Fruit fly (Drosophila melanogaster) whole organism, larva: ENCODE data around the gene spidey.
A peak's percentile ranks its signal among the peaks of the same experiment; 100 is the strongest.

Experiments
- noc ChIP-seq: fragments of 200-800 bp; sonication (Bioruptor generic); optimal IDR thresholded peaks from 3 replicates; lab custom pipeline; 2019; ENCODE audit warnings: missing biosample characterization, mild to moderate bottlenecking, missing genetic modification characterization, moderate library complexity

The spidey gene

DNA sequence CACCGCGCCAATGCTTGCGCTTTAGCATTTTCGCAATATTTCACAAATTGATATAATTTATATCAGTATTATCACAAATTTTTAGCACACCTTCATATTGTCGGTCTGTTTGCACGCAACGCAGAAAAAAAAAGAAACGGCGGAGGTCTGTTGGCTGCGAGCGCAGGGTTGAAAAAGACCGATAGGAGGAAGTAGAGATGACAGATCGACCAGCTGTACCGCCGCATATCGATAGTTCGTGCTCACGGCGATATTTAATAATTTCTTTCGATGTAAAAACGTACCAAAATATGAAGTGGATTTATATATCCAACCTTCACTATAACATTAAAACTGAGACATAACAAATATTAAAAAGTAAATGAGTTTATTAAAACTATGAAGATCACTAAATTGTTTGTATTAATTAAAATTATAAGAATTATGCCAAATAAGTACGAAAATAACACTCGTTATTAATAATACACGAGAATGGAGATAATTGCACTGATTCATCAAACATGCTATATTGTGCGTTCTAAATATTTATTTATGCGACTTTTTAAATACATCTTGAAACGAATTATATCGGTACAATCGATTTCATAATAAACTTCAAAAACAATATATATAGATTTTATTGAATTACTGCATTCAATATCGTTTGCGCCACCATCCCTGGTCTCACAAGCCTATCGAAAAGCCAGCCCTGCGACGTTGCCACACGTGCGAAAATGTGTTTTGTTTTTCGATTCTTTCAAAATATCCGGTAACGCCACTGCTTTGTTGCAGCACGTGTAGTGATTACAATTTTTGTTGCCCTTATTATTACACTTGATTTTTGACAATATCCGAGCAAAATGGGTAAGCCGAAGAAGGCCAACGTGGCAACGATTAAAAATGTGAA, 7.3 kb upstream of the spidey start, which contains the start of the genes RpS6 and bys:
Gene RpS6 (minus strand): TSS at position 179 of the 886 bp plus-strand sequence.
Gene bys (plus strand): TSS at position 728 of the 886 bp plus-strand sequence.
- peak; percentile 17 for TF ChIP-seq noc (tag; lab: Kevin White, UChicago)

- no peak for TF ChIP-seq noc (tag; lab: Kevin White, UChicago)
Measured at dm6 chrX:7909069-7909389, 298 bp downstream of the spidey start.

DNA sequence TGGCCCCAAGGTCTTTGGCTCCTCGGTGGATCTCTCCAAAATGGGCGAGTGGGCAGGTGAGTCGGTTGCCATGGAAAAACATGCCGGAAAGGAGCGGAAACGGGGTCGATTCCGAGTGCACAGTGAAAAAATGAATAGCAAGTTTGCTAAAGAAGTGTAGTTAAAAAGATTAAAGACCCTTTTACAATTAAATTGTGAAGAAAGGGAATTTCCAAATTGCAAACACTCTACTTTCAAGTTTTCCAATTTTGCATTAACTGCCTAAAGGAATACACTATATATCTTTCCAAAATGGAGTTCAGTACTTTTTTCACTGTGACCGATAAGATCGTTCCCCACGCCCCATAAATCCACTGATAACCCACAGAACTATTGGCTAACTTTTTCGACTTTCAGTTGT, 751 bp downstream of the spidey start:
- no peak for TF ChIP-seq noc (tag; lab: Kevin White, UChicago)

DNA sequence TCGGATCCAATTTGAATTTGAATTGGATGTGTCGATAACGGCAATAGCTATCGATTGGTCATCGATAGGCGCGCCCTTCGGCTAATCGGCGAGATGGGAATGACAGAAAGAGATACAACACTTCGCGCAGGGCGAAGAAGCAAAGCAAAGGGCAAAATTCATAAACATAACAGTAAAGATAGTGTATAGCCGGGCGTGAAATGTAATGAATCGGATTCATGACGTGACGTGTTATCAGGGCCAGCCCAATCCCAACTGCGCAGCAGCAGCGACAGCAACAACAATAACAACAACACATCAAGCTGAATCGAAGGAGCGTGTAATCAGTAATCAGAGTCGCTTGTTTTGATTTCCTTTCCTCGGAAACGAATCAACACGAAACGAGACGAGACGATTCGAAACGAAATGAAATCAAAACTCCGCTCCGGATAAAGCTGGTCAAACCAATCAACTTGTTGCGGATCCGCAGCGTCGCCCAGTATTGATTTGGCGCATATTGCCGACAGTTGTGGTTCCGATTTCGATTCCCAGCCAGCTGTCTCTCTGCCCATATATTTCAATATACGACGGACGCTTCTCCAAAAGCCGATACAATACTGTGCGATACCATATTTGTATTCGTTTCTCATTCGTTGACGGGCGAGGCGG, 3.4 kb downstream of the spidey start, which contains the start of gene snz:
Gene snz (plus strand): TSS at position 107 of the 648 bp plus-strand sequence.
- no peak for TF ChIP-seq noc (tag; lab: Kevin White, UChicago)

DNA sequence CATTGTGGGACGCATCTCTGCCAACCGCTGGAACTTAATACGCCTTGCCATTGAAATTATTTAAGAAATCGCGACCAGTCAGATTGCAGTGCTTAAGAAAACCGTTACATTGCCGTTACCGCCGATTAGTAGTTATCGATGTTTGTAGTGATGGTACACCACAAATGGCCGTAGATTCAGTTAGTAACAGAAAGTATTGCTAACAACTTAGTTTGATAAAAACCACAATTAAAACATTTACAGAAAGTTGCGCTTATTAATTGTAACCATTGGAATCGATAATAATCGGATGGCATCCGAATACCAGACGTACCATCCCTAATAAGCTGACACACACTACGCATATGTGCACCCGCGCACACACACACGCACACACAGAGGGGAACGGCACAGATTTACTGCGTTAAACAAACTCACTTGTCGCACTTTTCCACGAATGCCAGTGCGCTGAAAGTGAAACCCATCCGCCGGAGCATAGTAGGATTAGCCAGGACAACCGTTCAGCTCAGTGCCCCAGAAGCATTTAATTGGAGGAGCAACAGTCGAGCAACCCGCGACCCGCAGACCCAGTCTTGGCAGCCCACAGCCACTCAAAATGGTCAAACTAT, 11.5 kb downstream of the spidey start, which contains the start of the genes hdm and Ykt6:
Gene hdm (minus strand): TSS at position 51 of the 608 bp plus-strand sequence.
Gene Ykt6 (plus strand): TSS at position 329 of the 608 bp plus-strand sequence.
- no peak for TF ChIP-seq noc (tag; lab: Kevin White, UChicago)

dm6 chrX:7923063-7923462, 14.3 kb downstream of the spidey start:
- no peak for TF ChIP-seq noc (tag; lab: Kevin White, UChicago)

DNA sequence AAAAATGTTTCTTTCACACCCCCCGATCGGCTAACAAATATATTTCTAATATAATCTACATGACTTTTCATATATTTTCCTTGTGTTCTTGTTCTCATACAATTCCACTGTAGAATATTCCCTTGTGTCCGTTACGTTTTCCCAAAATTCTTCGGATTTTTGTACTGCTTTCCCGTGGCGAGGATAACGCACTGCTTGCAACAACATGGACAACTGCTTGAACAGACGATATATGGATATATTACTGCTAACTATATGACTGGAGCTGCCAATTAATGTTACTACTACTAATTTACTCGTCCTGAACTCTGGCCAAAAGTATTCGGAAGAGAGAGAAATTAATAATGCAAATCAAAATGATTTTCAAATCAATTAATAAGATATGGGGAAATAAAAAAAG, 16.2 kb downstream of the spidey start:
- no peak for TF ChIP-seq noc (tag; lab: Kevin White, UChicago)

- TF ChIP-seq noc (tag; lab: Kevin White, UChicago), result no peak
Measured at dm6 chrX:7930236-7931027, 21.7 kb downstream of the spidey start.

DNA sequence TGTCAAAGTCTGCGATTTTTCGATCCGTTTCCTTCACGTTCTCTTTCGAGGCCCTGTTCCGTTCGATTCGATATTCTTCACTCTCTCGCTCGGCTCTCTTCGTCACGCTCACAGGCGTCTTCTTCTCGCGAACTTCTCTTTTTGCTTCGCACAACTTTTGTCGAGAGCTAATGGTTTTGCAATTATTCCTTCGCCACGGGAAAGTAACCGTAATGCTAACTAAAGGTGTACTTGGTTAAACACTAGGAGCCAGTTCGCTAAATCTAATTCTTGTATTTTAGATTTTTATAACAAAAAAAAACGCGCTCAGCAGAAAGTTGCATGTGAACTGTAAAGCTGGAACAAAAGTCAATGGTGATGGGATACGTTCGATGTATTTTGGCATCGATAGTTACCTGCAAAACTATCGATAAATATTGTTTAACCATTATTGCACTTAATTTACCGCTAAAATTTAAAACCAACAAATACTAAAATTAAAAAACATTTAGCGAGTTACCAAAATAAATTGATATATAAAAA, 22.4 kb downstream of the spidey start, which contains the start of gene mahe:
Gene mahe (minus strand): TSS at position 355 of the 522 bp plus-strand sequence.
- TF ChIP-seq noc (tag; lab: Kevin White, UChicago), result no peak

DNA sequence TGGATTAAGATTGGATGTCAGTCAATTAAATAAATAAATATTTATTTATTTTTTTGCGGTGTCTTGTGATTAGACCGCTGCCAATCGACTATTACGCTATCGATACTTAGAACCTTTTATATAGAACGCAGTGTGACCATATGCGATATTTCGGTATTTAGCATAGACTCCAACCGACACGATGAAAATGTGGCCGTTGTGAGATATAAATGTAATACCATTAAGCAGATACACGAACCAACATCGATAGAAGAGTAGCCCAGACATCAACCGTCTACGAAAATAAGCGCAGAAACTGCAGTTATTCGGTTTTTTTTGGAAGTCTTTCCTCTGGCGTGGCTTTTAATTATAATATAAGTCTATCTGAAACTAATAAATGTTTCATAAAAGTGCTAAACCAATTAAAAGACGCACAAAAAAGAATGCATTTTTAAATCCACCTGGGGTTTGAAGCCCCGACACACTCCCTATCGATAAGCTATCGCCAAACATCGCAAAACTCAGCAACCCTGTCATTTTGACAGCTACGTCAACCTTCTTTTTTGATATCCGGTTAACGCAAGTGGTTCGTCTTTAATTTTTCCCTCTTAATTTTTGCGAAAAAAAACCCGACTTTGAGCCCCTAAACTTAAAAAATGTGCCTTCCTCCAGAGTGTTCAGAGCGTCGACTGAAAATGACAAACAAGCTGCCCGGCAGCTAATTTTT, 24.6 kb downstream of the spidey start, which contains the start of the genes Dhdds and RpS14a:
Gene Dhdds (minus strand): TSS at position 142 of the 706 bp plus-strand sequence.
Gene RpS14a (plus strand): TSS at position 533 of the 706 bp plus-strand sequence.
- peak; percentile 8 for TF ChIP-seq noc (tag; lab: Kevin White, UChicago)

- TF ChIP-seq noc (tag; lab: Kevin White, UChicago), result peak; percentile 44
Measured at dm6 chrX:7934679-7935078, 25.9 kb downstream of the spidey start, which contains the start of gene RpS14b. Gene RpS14b, plus strand, starts transcription at chrX:7934898.

DNA sequence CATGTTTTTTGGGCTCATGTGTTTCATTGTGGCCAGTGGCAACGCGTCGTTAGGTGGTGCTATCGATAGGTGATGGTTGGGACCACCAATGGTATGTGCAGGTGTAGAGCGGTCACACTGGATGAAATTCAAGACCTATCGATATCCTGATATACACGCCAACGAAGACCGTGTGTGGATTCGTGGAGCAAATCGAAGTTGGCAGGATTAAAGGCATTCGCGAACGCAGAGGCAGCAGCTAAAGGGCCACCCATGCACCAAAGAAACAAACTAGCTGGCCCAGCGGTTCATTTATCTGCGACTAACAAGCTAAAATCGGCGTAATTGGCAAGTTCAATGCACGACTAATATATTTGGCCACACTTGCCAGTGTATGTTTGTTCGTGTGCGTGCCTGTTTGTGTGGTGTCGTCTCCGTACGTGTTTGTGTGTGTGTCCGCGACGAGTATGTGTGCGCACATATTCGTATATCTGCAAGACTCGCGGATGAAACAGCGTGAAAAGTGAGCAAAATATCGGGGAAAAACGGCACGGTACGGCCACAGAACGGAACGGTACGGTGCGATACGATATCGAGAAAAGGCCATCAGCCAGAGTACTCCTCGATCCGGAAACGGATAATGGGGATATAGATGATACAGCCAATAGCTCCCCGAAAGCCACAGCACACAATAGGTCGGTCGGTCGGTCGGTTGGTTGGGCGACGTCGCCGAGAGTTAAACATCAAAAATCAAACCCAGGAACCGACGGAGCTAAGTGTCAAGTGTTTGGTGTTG, 27.3 kb downstream of the spidey start, which contains the start of gene Ubr3:
Gene Ubr3 (plus strand): TSS at position 99 of the 775 bp plus-strand sequence.
- peak; percentile 54 for TF ChIP-seq noc (tag; lab: Kevin White, UChicago)
